Fruit fly (Drosophila melanogaster): ENCODE data around the gene Raf.

The Raf gene

dm6 chrX:2303771-2304513 is 8.7 kb downstream of the Raf start (continued):
- TF ChIP-seq CG18764 (GFP tag; optimal IDR thresholded peaks at IDR 0.05) (peak; percentile 76), zen2 (GFP tag; IDR thresholded peaks at IDR 0.05; ENCODE audit: partially characterized antibody) (no peak), CG6254 (GFP tag; optimal IDR thresholded peaks at IDR 0.05) (peak; percentile 72), CG11085 (GFP tag; IDR thresholded peaks at IDR 0.05) (peak; percentile 64), Adf1 (GFP tag; IDR thresholded peaks at IDR 0.05) (peak; percentile 80), CG17829 (tag; optimal IDR thresholded peaks at IDR 0.05) (peak; percentile 83), ERR (GFP tag; optimal IDR thresholded peaks at IDR 0.05) (peak; percentile 84), CG4820 (GFP tag; optimal IDR thresholded peaks at IDR 0.05) (peak; percentile 82), al (GFP tag; IDR thresholded peaks at IDR 0.05) (peak; percentile 75), Ravus (GFP tag; IDR thresholded peaks at IDR 0.05) (peak; percentile 49), gro (GFP tag; optimal IDR thresholded peaks at IDR 0.05) (peak; percentile 94), onecut (GFP tag; IDR thresholded peaks at IDR 0.05) (peak; percentile 75), hkb (optimal IDR thresholded peaks at IDR 0.05) (peak; percentile 47), hkb (GFP tag; IDR thresholded peaks at IDR 0.05) (peak; percentile 89), CG18011 (GFP tag; optimal IDR thresholded peaks at IDR 0.05) (peak; percentile 76), CG8478 (optimal IDR thresholded peaks at IDR 0.05) (no peak), CHES-1-like (GFP tag; optimal IDR thresholded peaks at IDR 0.05) (peak; percentile 97), pho (GFP tag; optimal IDR thresholded peaks at IDR 0.05) (peak; percentile 94), CG31388 (GFP tag; optimal IDR thresholded peaks at IDR 0.05) (peak; percentile 13), zfh1 (GFP tag; IDR thresholded peaks at IDR 0.05) (peak; percentile 83), H15 (GFP tag; IDR thresholded peaks at IDR 0.05) (peak; percentile 46; the same call in 1 of the 3 replicates), esg (GFP tag; conservative IDR thresholded peaks at IDR 0.05) (peak; percentile 84), Deaf1 (tag; optimal IDR thresholded peaks at IDR 0.05) (peak; percentile 66), CG15011 (GFP tag; optimal IDR thresholded peaks at IDR 0.05) (peak; percentile 75), corto (GFP tag; optimal IDR thresholded peaks at IDR 0.05) (peak; percentile 15), CG12219 (GFP tag; optimal IDR thresholded peaks at IDR 0.05) (peak; percentile 89), CG42726 (GFP tag; IDR thresholded peaks at IDR 0.05; ENCODE audit: partially characterized antibody) (no peak), TFAM (GFP tag; optimal IDR thresholded peaks at IDR 0.05) (no peak), Hr78 (GFP tag; optimal IDR thresholded peaks at IDR 0.05) (peak in 1 of 2 experiments; percentile 70), nau (GFP tag; optimal IDR thresholded peaks at IDR 0.05) (peak; percentile 73), Dad (GFP tag; optimal IDR thresholded peaks at IDR 0.05) (peak; percentile 94), CG34422 (GFP tag; IDR thresholded peaks at IDR 0.05) (peak; percentile 82), btn (GFP tag; optimal IDR thresholded peaks at IDR 0.05) (peak; percentile 90), CG13424 (tag; optimal IDR thresholded peaks at IDR 0.05) (peak; percentile 89), CG30020 (tag; optimal IDR thresholded peaks at IDR 0.05) (peak; percentile 30), chn (GFP tag; optimal IDR thresholded peaks at IDR 0.05) (peak; percentile 91), scrt (GFP tag; optimal IDR thresholded peaks at IDR 0.05) (peak; percentile 91), CG30403 (GFP tag; optimal IDR thresholded peaks at IDR 0.05) (peak; percentile 90), CG14050 (GFP tag; IDR thresholded peaks at IDR 0.05) (peak; percentile 83), luna (GFP tag; optimal IDR thresholded peaks at IDR 0.05) (peak; percentile 53), Mrtf (GFP tag; IDR thresholded peaks at IDR 0.05) (peak; percentile 60; the same call in 1 of the 3 replicates), Poxn (GFP tag; IDR thresholded peaks at IDR 0.05) (peak; percentile 32; the same call in 1 of the 2 replicates), C15 (GFP tag; IDR thresholded peaks at IDR 0.05) (peak; percentile 14; the same call in 1 of the 3 replicates), B-H2 (GFP tag; optimal IDR thresholded peaks at IDR 0.05) (peak; percentile 50), amos (GFP tag; IDR thresholded peaks at IDR 0.05; ENCODE audit: partially characterized antibody) (no peak), CG12299 (tag; optimal IDR thresholded peaks at IDR 0.05) (peak; percentile 87), Meics (GFP tag; optimal IDR thresholded peaks at IDR 0.05) (peak; percentile 90), CG1602 (GFP tag; optimal IDR thresholded peaks at IDR 0.05) (peak; percentile 83), CG4424 (GFP tag; optimal IDR thresholded peaks at IDR 0.05) (peak; percentile 87), ase (GFP tag; IDR thresholded peaks at IDR 0.05) (peak; percentile 64; the same call in 1 of the 3 replicates)
